Fruit fly (Drosophila melanogaster): ENCODE results near the gene Dys.

Gene Dys

DNA sequence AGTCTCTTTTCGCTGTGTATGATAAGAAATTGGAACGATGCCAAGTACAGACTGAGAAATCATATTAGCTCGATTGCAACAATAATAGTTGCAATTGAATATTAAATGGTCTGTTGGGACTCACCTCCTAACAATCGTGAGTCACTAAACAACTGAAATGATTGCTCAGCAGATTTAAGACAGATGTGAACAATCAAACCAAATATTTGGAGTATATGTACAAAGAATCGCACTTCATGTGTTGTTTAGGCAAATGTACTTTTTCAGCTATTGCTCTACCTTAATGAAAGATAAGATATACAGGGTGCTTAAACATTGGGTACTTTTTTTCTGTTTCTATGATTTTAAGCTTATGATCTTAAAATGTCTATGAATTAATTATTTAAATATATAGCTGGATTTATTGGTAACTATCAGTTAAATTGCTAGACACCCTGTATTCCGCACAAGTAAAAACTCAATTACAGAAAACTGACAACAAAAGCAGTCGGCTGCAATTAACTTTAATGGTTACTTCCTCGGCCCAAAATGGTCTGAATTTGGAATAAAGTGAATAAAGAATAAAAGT lies 180.7 kb downstream of the Dys start:
- TF ChIP-seq CG34422 (GFP tag; IDR thresholded peaks at IDR 0.05), result peak; percentile 91
- TF ChIP-seq CG10147 (GFP tag; optimal IDR thresholded peaks at IDR 0.05), result peak; percentile 83
- no peak for TF ChIP-seq CG9797 (GFP tag; optimal IDR thresholded peaks at IDR 0.05)
- TF ChIP-seq gcm (GFP tag; optimal IDR thresholded peaks at IDR 0.05), result peak; percentile 90
- TF ChIP-seq CG13775 (GFP tag; optimal IDR thresholded peaks at IDR 0.05), result peak; percentile 76
- peak; percentile 49 for TF ChIP-seq CG13123 (GFP tag; optimal IDR thresholded peaks at IDR 0.05)
- peak; percentile 73 for TF ChIP-seq CG5180 (GFP tag; optimal IDR thresholded peaks at IDR 0.05)
- no peak for TF ChIP-seq Stat92E (GFP tag; optimal IDR thresholded peaks at IDR 0.05)
- TF ChIP-seq gem (tag; optimal IDR thresholded peaks at IDR 0.05), result peak; percentile 92
- TF ChIP-seq Taf1 (GFP tag; IDR thresholded peaks at IDR 0.05), result peak; percentile 83
- no peak for TF ChIP-seq hkb (optimal IDR thresholded peaks at IDR 0.05)
- TF ChIP-seq hkb (GFP tag; IDR thresholded peaks at IDR 0.05), result peak; percentile 93
- TF ChIP-seq CG14441 (GFP tag; IDR thresholded peaks at IDR 0.05), result peak; percentile 91
- peak; percentile 83 for TF ChIP-seq Ssrp (tag; optimal IDR thresholded peaks at IDR 0.05)
- TF ChIP-seq trh (GFP tag; optimal IDR thresholded peaks at IDR 0.05), result peak; percentile 32
- TF ChIP-seq CG13624 (GFP tag; optimal IDR thresholded peaks at IDR 0.05), result peak; percentile 70
- TF ChIP-seq dmrt99B (tag; optimal IDR thresholded peaks at IDR 0.05), result peak; percentile 92
- TF ChIP-seq CG17385 (GFP tag; optimal IDR thresholded peaks at IDR 0.05), result peak; percentile 76
- TF ChIP-seq CG42726 (GFP tag; IDR thresholded peaks at IDR 0.05; ENCODE audit: partially characterized antibody), result no peak
- TF ChIP-seq NfI (GFP tag; optimal IDR thresholded peaks at IDR 0.05), result peak; percentile 75
- peak; percentile 50; the same call in 1 of the 2 replicates for TF ChIP-seq CG10959 (GFP tag; IDR thresholded peaks at IDR 0.05)
- peak; percentile 61; the same call in 1 of the 2 replicates for TF ChIP-seq CG10321 (GFP tag; IDR thresholded peaks at IDR 0.05)
- TF ChIP-seq slou (GFP tag; optimal IDR thresholded peaks at IDR 0.05), result no peak
- TF ChIP-seq CG8089 (GFP tag; optimal IDR thresholded peaks at IDR 0.05), result no peak
- TF ChIP-seq Atf6 (GFP tag; IDR thresholded peaks at IDR 0.05), result peak; percentile 92
- no peak for TF ChIP-seq lov (optimal IDR thresholded peaks at IDR 0.05)
- peak; percentile 94 for TF ChIP-seq lov (GFP tag; IDR thresholded peaks at IDR 0.05)
- TF ChIP-seq CG3838 (GFP tag; optimal IDR thresholded peaks at IDR 0.05), result no peak
- TF ChIP-seq CG9932 (GFP tag; IDR thresholded peaks at IDR 0.05), result peak; percentile 76
- TF ChIP-seq CkIIα-i1 (GFP tag; IDR thresholded peaks at IDR 0.05), result peak; percentile 58; the same call in 1 of the 2 replicates
- peak; percentile 83 for TF ChIP-seq Ptx1 (GFP tag; IDR thresholded peaks at IDR 0.05)
- peak; percentile 84 for TF ChIP-seq nerfin-1 (tag; optimal IDR thresholded peaks at IDR 0.05)
- peak; percentile 91 for TF ChIP-seq Fer1 (GFP tag; optimal IDR thresholded peaks at IDR 0.05)
- TF ChIP-seq dati (GFP tag; IDR thresholded peaks at IDR 0.05), result peak; percentile 80
- TF ChIP-seq CG3407 (GFP tag; optimal IDR thresholded peaks at IDR 0.05), result peak; percentile 64
- TF ChIP-seq prd (optimal IDR thresholded peaks at IDR 0.05), result no peak
- peak; percentile 85 for TF ChIP-seq prd (GFP tag; IDR thresholded peaks at IDR 0.05)
- peak; percentile 74 for TF ChIP-seq CG4730 (GFP tag; IDR thresholded peaks at IDR 0.05)
- TF ChIP-seq vvl (GFP tag; IDR thresholded peaks at IDR 0.05), result peak; percentile 95
- TF ChIP-seq fd102C (GFP tag; optimal IDR thresholded peaks at IDR 0.05), result no peak
- TF ChIP-seq CG2678 (tag; optimal IDR thresholded peaks at IDR 0.05), result peak; percentile 95
- TF ChIP-seq pum (GFP tag; optimal IDR thresholded peaks at IDR 0.05), result peak; percentile 41
- TF ChIP-seq ac (GFP tag; optimal IDR thresholded peaks at IDR 0.05), result peak; percentile 18
- TF ChIP-seq otp (GFP tag; IDR thresholded peaks at IDR 0.05), result peak; percentile 85
- peak; percentile 72 for TF ChIP-seq CG33557 (GFP tag; optimal IDR thresholded peaks at IDR 0.05)
- TF ChIP-seq unpg (GFP tag; optimal IDR thresholded peaks at IDR 0.05), result peak; percentile 95
- no peak for TF ChIP-seq CG1792 (GFP tag; optimal IDR thresholded peaks at IDR 0.05)
- TF ChIP-seq CG1024 (GFP tag; IDR thresholded peaks at IDR 0.05), result peak; percentile 54; the same call in 1 of the 2 replicates
- peak; percentile 82 for TF ChIP-seq CG7556 (GFP tag; optimal IDR thresholded peaks at IDR 0.05)
- peak; percentile 66 for TF ChIP-seq CG15696 (tag; optimal IDR thresholded peaks at IDR 0.05)
- peak; percentile 84 for TF ChIP-seq ATbp (GFP tag; optimal IDR thresholded peaks at IDR 0.05)
